Fruit fly (Drosophila melanogaster) whole organism, embryonic: Measurements from ENCODE around the gene ppk13.

Experiments
- Atf6 ChIP-seq: fragments of 200-800 bp; sonication (Bioruptor generic); IDR thresholded peaks from 2 replicates; pipeline ENCODE4 v1.3.6; 2022; ENCODE audit warnings: missing biosample characterization, missing genetic modification characterization
- BtbVII ChIP-seq: fragments of 200-800 bp; sonication (Bioruptor generic); optimal IDR thresholded peaks from 3 replicates; lab custom pipeline; 2017; ENCODE audit warnings: missing biosample characterization, mild to moderate bottlenecking, missing genetic modification characterization
- CG12236 ChIP-seq: fragments of 200-800 bp; sonication (Bioruptor generic); optimal IDR thresholded peaks from 2 replicates; lab custom pipeline; 2016; ENCODE audit warnings: missing biosample characterization, missing genetic modification characterization
- CG14710 ChIP-seq: fragments of 200-800 bp; sonication (Bioruptor generic); optimal IDR thresholded peaks from 3 replicates; lab custom pipeline; 2019; ENCODE audit warnings: missing biosample characterization, mild to moderate bottlenecking, missing genetic modification characterization, moderate library complexity
- CG14860 ChIP-seq: fragments of 200-800 bp; sonication (Bioruptor generic); IDR thresholded peaks from 3 replicates; pipeline ENCODE4 v1.3.6; 2022; ENCODE audit warnings: missing biosample characterization, missing genetic modification characterization; ENCODE audit not compliant: partially characterized antibody
- CG17328 ChIP-seq: fragments of 200-800 bp; sonication (Bioruptor generic); IDR thresholded peaks from 2 replicates; pipeline ENCODE4 v1.3.6; 2022; ENCODE audit warnings: missing biosample characterization, missing genetic modification characterization
- CG17568 ChIP-seq: fragments of 200-800 bp; sonication (Bioruptor generic); optimal IDR thresholded peaks from 2 replicates; lab custom pipeline; 2018; ENCODE audit warnings: missing biosample characterization, mild to moderate bottlenecking, missing genetic modification characterization, moderate library complexity
- CG17802 ChIP-seq: fragments of 200-800 bp; sonication (Bioruptor generic); optimal IDR thresholded peaks from 2 replicates; lab custom pipeline; 2018; ENCODE audit warnings: missing biosample characterization, mild to moderate bottlenecking, missing genetic modification characterization, moderate library complexity
- CG17829 ChIP-seq: fragments of 200-800 bp; optimal IDR thresholded peaks from 2 replicates; lab custom pipeline; 2019; ENCODE audit warnings: missing biosample characterization, mild to moderate bottlenecking, missing genetic modification characterization, moderate library complexity
- CG1792 ChIP-seq: fragments of 200-800 bp; sonication (Bioruptor generic); optimal IDR thresholded peaks from 2 replicates; lab custom pipeline; 2016; ENCODE audit warnings: missing biosample characterization, missing genetic modification characterization
- CG18476 ChIP-seq: fragments of 200-800 bp; sonication (Bioruptor generic); optimal IDR thresholded peaks from 2 replicates; lab custom pipeline; 2016; ENCODE audit warnings: missing biosample characterization, mild to moderate bottlenecking, missing genetic modification characterization
- CG2120 ChIP-seq: fragments of 200-800 bp; sonication (Bioruptor generic); optimal IDR thresholded peaks from 3 replicates; lab custom pipeline; 2016; ENCODE audit warnings: missing biosample characterization, missing genetic modification characterization
- CG2875 ChIP-seq: fragments of 200-800 bp; sonication (Bioruptor generic); optimal IDR thresholded peaks from 2 replicates; lab custom pipeline; 2017; ENCODE audit warnings: missing biosample characterization, mild to moderate bottlenecking, missing genetic modification characterization, missing genetic modification reagents
- CG31365 ChIP-seq: fragments of 200-800 bp; sonication (Bioruptor generic); optimal IDR thresholded peaks from 2 replicates; lab custom pipeline; 2018; ENCODE audit warnings: missing biosample characterization, mild to moderate bottlenecking, missing genetic modification characterization
- CG33213 ChIP-seq: fragments of 200-800 bp; sonication (Bioruptor generic); optimal IDR thresholded peaks from 3 replicates; lab custom pipeline; 2016; ENCODE audit warnings: missing biosample characterization, missing genetic modification characterization
- CG3726 ChIP-seq: fragments of 200-800 bp; sonication (Bioruptor generic); IDR thresholded peaks from 3 replicates; pipeline ENCODE4, ENCODE4 v1.3.6; 2022; ENCODE audit warnings: missing biosample characterization, missing genetic modification characterization
- CG4282 ChIP-seq: fragments of 200-800 bp; sonication (Bioruptor generic); optimal IDR thresholded peaks from 2 replicates; lab custom pipeline; 2016; ENCODE audit warnings: missing biosample characterization, missing genetic modification characterization
- CG4424 ChIP-seq: fragments of 200-800 bp; sonication (Bioruptor generic); optimal IDR thresholded peaks from 3 replicates; lab custom pipeline; 2016; ENCODE audit warnings: missing biosample characterization, missing genetic modification characterization
- CG4854 ChIP-seq: fragments of 200-800 bp; sonication (Bioruptor generic); optimal IDR thresholded peaks from 2 replicates; lab custom pipeline; 2016; ENCODE audit warnings: missing biosample characterization, missing genetic modification characterization, inconsistent platforms
- CG8388 ChIP-seq: fragments of 200-800 bp; sonication (Bioruptor generic); optimal IDR thresholded peaks from 2 replicates; lab custom pipeline; 2019; ENCODE audit warnings: missing biosample characterization, mild to moderate bottlenecking, missing genetic modification characterization, moderate library complexity
- CG9609 ChIP-seq: fragments of 200-800 bp; sonication (Bioruptor generic); optimal IDR thresholded peaks from 3 replicates; lab custom pipeline; 2016; ENCODE audit warnings: missing biosample characterization, missing genetic modification characterization
- CG9727 ChIP-seq: fragments of 200-800 bp; sonication (Bioruptor generic); optimal IDR thresholded peaks from 3 replicates; lab custom pipeline; 2017; ENCODE audit warnings: missing biosample characterization, mild to moderate bottlenecking, missing genetic modification characterization
- D19A ChIP-seq: fragments of 200-800 bp; optimal IDR thresholded peaks from 3 replicates; lab custom pipeline; 2019; ENCODE audit warnings: missing biosample characterization, mild to moderate bottlenecking, missing genetic modification characterization, moderate library complexity
- Dbx ChIP-seq: fragments of 200-800 bp; sonication (Bioruptor generic); IDR thresholded peaks from 3 replicates; pipeline ENCODE4 v1.3.6; 2022; ENCODE audit warnings: missing biosample characterization, missing genetic modification characterization
- Ets65A ChIP-seq: fragments of 200-800 bp; sonication (Bioruptor generic); peaks from one replicate; lab custom pipeline; 2016; ENCODE audit warnings: missing biosample characterization, missing genetic modification characterization
- HLH54F ChIP-seq: fragments of 200-800 bp; sonication (Bioruptor generic); optimal IDR thresholded peaks from 3 replicates; lab custom pipeline; 2016; ENCODE audit warnings: missing biosample characterization, missing genetic modification characterization
- HmgD ChIP-seq: fragments of 200-800 bp; sonication (Bioruptor generic); optimal IDR thresholded peaks from 3 replicates; lab custom pipeline; 2016; ENCODE audit warnings: missing biosample characterization, missing genetic modification characterization
- Hr3 ChIP-seq: fragments of 200-800 bp; sonication (Bioruptor generic); optimal IDR thresholded peaks from 3 replicates; lab custom pipeline; 2016; ENCODE audit warnings: missing biosample characterization, missing genetic modification characterization
- Hsf ChIP-seq: fragments of 200-800 bp; sonication (Bioruptor generic); optimal IDR thresholded peaks from 3 replicates; lab custom pipeline; 2016; ENCODE audit warnings: missing biosample characterization, missing genetic modification characterization
- Lpt ChIP-seq: fragments of >200 bp; optimal IDR thresholded peaks from 2 replicates; lab custom pipeline; 2018; ENCODE audit warnings: missing biosample characterization, missing genetic modification characterization
- NfI ChIP-seq: fragments of 200-800 bp; sonication (Bioruptor generic); optimal IDR thresholded peaks from 3 replicates; lab custom pipeline; 2018; ENCODE audit warnings: missing biosample characterization, mild to moderate bottlenecking, missing genetic modification characterization, moderate library complexity
- Oli ChIP-seq: fragments of 200-800 bp; sonication (Bioruptor generic); optimal IDR thresholded peaks from 2 replicates; lab custom pipeline; 2018; ENCODE audit warnings: missing biosample characterization, mild to moderate bottlenecking, missing genetic modification characterization, moderate library complexity
- Ptx1 ChIP-seq: fragments of 200-800 bp; sonication (Bioruptor generic); IDR thresholded peaks from 2 replicates; pipeline ENCODE4 v1.3.6; 2022; ENCODE audit warnings: missing biosample characterization, missing genetic modification characterization
- Rx ChIP-seq: fragments of 200-800 bp; sonication (Bioruptor generic); IDR thresholded peaks from 2 replicates; pipeline ENCODE4 v1.3.6; 2022; ENCODE audit warnings: missing biosample characterization, missing genetic modification characterization
- Sox102F ChIP-seq: fragments of 200-800 bp; sonication (Bioruptor generic); optimal IDR thresholded peaks from 2 replicates; lab custom pipeline; 2018; ENCODE audit warnings: missing biosample characterization, mild to moderate bottlenecking, missing genetic modification characterization, moderate library complexity
- ac ChIP-seq: fragments of 200-800 bp; sonication (Bioruptor generic); optimal IDR thresholded peaks from 3 replicates; lab custom pipeline; 2017; ENCODE audit warnings: missing biosample characterization, mild to moderate bottlenecking, missing genetic modification characterization
- bab2 ChIP-seq: fragments of 200-800 bp; sonication (Bioruptor generic); optimal IDR thresholded peaks from 2 replicates; lab custom pipeline; 2016; ENCODE audit warnings: missing biosample characterization, missing genetic modification characterization
- bigmax ChIP-seq: fragments of 200-800 bp; sonication (Bioruptor generic); optimal IDR thresholded peaks from 2 replicates; lab custom pipeline; 2018; ENCODE audit warnings: missing biosample characterization, mild to moderate bottlenecking, missing genetic modification characterization
- cg ChIP-seq: fragments of 200-800 bp; sonication (Bioruptor generic); optimal IDR thresholded peaks from 3 replicates; lab custom pipeline; 2019; ENCODE audit warnings: missing biosample characterization, mild to moderate bottlenecking, missing genetic modification characterization, moderate library complexity
- gem ChIP-seq: fragments of 200-800 bp; sonication (Bioruptor generic); optimal IDR thresholded peaks from 2 replicates; lab custom pipeline; 2019; ENCODE audit warnings: missing biosample characterization, mild to moderate bottlenecking, missing genetic modification characterization, moderate library complexity
- gt ChIP-seq: fragments of 200-800 bp; sonication (Bioruptor generic); IDR thresholded peaks from 2 replicates; pipeline ENCODE4 v1.3.6; 2022; ENCODE audit warnings: missing biosample characterization, missing genetic modification characterization
- ind ChIP-seq: fragments of 200-800 bp; sonication (Bioruptor generic); optimal IDR thresholded peaks from 3 replicates; lab custom pipeline; 2016; ENCODE audit warnings: missing biosample characterization, missing genetic modification characterization
- lilli ChIP-seq: fragments of 200-800 bp; sonication (Bioruptor generic); optimal IDR thresholded peaks from 3 replicates; lab custom pipeline; 2016; ENCODE audit warnings: missing biosample characterization, missing genetic modification characterization
- luna ChIP-seq: fragments of 200-800 bp; sonication (Bioruptor generic); optimal IDR thresholded peaks from 2 replicates; lab custom pipeline; 2016; ENCODE audit warnings: missing biosample characterization, missing genetic modification characterization
- mld ChIP-seq: fragments of 200-800 bp; sonication (Bioruptor generic); IDR thresholded peaks from 3 replicates; pipeline ENCODE4 v1.3.6; 2022; ENCODE audit warnings: missing biosample characterization, missing genetic modification characterization; ENCODE audit not compliant: partially characterized antibody
- onecut ChIP-seq: fragments of 200-800 bp; sonication (Bioruptor generic); IDR thresholded peaks from 2 replicates; pipeline ENCODE4 v1.3.6; 2022; ENCODE audit warnings: missing biosample characterization, missing genetic modification characterization
- phol ChIP-seq: fragments of 200-800 bp; sonication (Bioruptor generic); optimal IDR thresholded peaks from 3 replicates; lab custom pipeline; 2018; ENCODE audit warnings: missing biosample characterization, mild to moderate bottlenecking, missing genetic modification characterization, moderate library complexity
- sens ChIP-seq: fragments of 200-800 bp; sonication (Bioruptor generic); peaks from one replicate; lab custom pipeline; 2016; ENCODE audit warnings: missing biosample characterization, missing genetic modification characterization
- sug ChIP-seq: fragments of 200-800 bp; optimal IDR thresholded peaks from 2 replicates; lab custom pipeline; 2019; ENCODE audit warnings: missing biosample characterization, mild to moderate bottlenecking, missing genetic modification characterization, moderate library complexity
- trem ChIP-seq: fragments of 200-800 bp; optimal IDR thresholded peaks from 3 replicates; lab custom pipeline; 2019; ENCODE audit warnings: missing biosample characterization, mild to moderate bottlenecking, missing genetic modification characterization, moderate library complexity
- unc-4 ChIP-seq: fragments of 200-800 bp; sonication (Bioruptor generic); IDR thresholded peaks from 2 replicates; pipeline ENCODE4 v1.3.6; 2022; ENCODE audit warnings: missing biosample characterization, missing genetic modification characterization; ENCODE audit not compliant: partially characterized antibody

Gene ppk13

DNA sequence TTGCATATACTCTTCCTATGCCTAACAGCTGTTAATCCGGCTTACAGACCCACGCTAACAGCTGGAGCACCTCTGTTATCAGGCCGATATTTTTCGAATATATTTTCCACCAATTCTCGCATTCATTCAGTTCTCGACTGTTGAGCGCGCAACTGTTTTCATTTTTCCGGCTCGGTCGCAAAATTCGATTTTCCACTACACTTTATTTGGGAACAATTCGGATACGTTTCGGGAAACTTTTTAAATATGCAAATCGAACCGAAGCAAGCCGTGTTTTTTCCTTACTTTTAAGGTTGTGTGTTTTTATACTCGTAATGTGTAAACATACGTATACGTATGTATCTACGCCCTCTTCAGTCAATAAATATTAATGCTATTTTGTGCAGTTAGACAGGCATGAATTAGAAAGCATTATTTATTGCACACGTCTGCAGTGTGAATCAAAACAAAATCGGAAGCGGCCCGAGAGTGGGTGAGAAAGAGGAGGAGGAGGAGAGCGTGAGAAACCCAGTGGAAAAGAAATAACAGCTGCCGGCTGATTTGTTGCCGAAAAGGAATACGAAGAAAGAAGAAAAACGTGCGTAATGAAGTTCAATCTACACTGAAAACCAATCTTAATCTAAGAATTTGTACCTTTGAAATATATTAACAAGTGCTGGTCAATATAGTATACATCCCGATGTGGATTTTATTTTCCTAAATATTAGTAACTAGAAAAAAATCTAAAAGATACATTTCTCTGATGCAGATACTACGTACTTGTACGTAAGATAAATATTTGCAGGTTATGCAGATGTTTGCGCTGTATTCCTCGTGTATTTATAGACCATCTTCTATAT is 19.3 kb upstream of the ppk13 start (continued):
- TF ChIP-seq D19A (tag; lab: Kevin White, UChicago) (peak; percentile 88), NfI (GFP tag; lab: Kevin White, UChicago) (no peak), Hr3 (GFP tag; lab: Kevin White, UChicago) (no peak), CG2120 (GFP tag; lab: Kevin White, UChicago) (peak; percentile 15), sug (no peak), unc-4 (GFP tag; lab: Robert Waterston, UW) (no peak), trem (no peak), Ets65A (GFP tag; lab: Kevin White, UChicago) (peak; percentile 33), CG17829 (tag; lab: Kevin White, UChicago) (no peak), ind (GFP tag; lab: Kevin White, UChicago) (no peak), Rx (no peak), lilli (no peak), CG33213 (GFP tag; lab: Kevin White, UChicago) (no peak), Dbx (no peak), CG1792 (GFP tag; lab: Kevin White, UChicago) (no peak), CG31365 (tag; lab: Kevin White, UChicago) (no peak), CG12236 (GFP tag; lab: Kevin White, UChicago) (no peak), CG14860 (GFP tag; lab: Robert Waterston, UW) (no peak), bigmax (GFP tag; lab: Kevin White, UChicago) (no peak), CG14710 (tag; lab: Kevin White, UChicago) (no peak), phol (tag; lab: Kevin White, UChicago) (peak; percentile 33), Sox102F (GFP tag; lab: Kevin White, UChicago) (peak; percentile 43), CG17802 (tag; lab: Kevin White, UChicago) (no peak), sens (GFP tag; lab: Kevin White, UChicago) (peak; percentile 84), CG4282 (no peak), CG8388 (GFP tag; lab: Kevin White, UChicago) (peak; percentile 16), CG17328 (GFP tag; lab: Robert Waterston, UW) (no peak), Atf6 (GFP tag; lab: Robert Waterston, UW) (no peak), CG4424 (GFP tag; lab: Kevin White, UChicago) (peak; percentile 32), CG4854 (GFP tag; lab: Kevin White, UChicago) (no peak), CG9727 (GFP tag; lab: Kevin White, UChicago) (no peak), luna (no peak), Oli (tag; lab: Kevin White, UChicago) (no peak), CG17568 (GFP tag; lab: Kevin White, UChicago) (no peak), Ptx1 (GFP tag; lab: Robert Waterston, UW) (no peak), Hsf (no peak), BtbVII (GFP tag; lab: Kevin White, UChicago) (no peak), bab2 (GFP tag; lab: Kevin White, UChicago) (no peak), HmgD (GFP tag; lab: Kevin White, UChicago) (no peak), onecut (GFP tag; lab: Robert Waterston, UW) (no peak), gt (no peak), CG3726 (GFP tag; lab: Robert Waterston, UW) (no peak), CG18476 (GFP tag; lab: Kevin White, UChicago) (no peak), Lpt (no peak), gem (tag; lab: Kevin White, UChicago) (peak; percentile 42), ac (GFP tag; lab: Kevin White, UChicago) (no peak), mld (GFP tag; lab: Robert Waterston, UW) (no peak), CG9609 (no peak), cg (GFP tag; lab: Kevin White, UChicago) (no peak), CG2875 (GFP tag; lab: Kevin White, UChicago) (no peak), HLH54F (GFP tag; lab: Kevin White, UChicago) (no peak)
